Worm (Caenorhabditis elegans) whole organism, midembryonic: Measurements from ENCODE around the gene ins-17.

ENCODE experiments used
- T22C8.4 ChIP-seq: fragments of 200-800 bp; sonication (Bioruptor generic); IDR thresholded peaks from 2 replicates; pipeline ENCODE4 v1.3.6; 2022; ENCODE audit warnings: missing genetic modification characterization, missing compliant biosample characterization
- cog-1 ChIP-seq: sonication (generic microtip); optimal IDR thresholded peaks from 2 replicates; lab custom pipeline; 2016; ENCODE audit warnings: missing genetic modification characterization, missing compliant biosample characterization
- flt-1 ChIP-seq: fragments of 200-800 bp; sonication (Bioruptor generic); IDR thresholded peaks from 2 replicates; pipeline ENCODE4 v1.3.6; 2022; ENCODE audit warnings: missing genetic modification characterization, missing compliant biosample characterization
- klf-2 ChIP-seq: fragments of 200-800 bp; sonication (Bioruptor generic); conservative IDR thresholded peaks from 2 replicates; pipeline ENCODE4 v1.3.6; 2022; ENCODE audit warnings: missing genetic modification reagents, missing genetic modification characterization, missing compliant biosample characterization
- med-1 ChIP-seq: sonication (generic microtip); optimal IDR thresholded peaks from 2 replicates; lab custom pipeline; 2017; ENCODE audit warnings: missing genetic modification characterization, mild to moderate bottlenecking, missing compliant biosample characterization, antibody characterized with exemption, missing genetic modification reagents; ENCODE audit not compliant: insufficient read depth
- ref-1 ChIP-seq: fragments of 200-800 bp; sonication (Bioruptor generic); conservative IDR thresholded peaks from 2 replicates; pipeline ENCODE4 v1.3.6; 2022; ENCODE audit warnings: missing genetic modification reagents, missing genetic modification characterization, missing compliant biosample characterization
- tab-1 ChIP-seq: fragments of 200-800 bp; sonication (Bioruptor generic); IDR thresholded peaks from 2 replicates; pipeline ENCODE4 v1.3.6; 2022; ENCODE audit warnings: missing genetic modification characterization, missing compliant biosample characterization
- ztf-23 ChIP-seq: fragments of 200-800 bp; sonication (Bioruptor generic); IDR thresholded peaks from 2 replicates; pipeline ENCODE4 v1.3.6; 2022; ENCODE audit warnings: missing genetic modification reagents, missing genetic modification characterization, missing compliant biosample characterization
- ztf-29 ChIP-seq: fragments of 200-800 bp; sonication (Bioruptor generic); IDR thresholded peaks from 2 replicates; pipeline ENCODE4 v1.3.6; 2022; ENCODE audit warnings: missing genetic modification reagents, missing genetic modification characterization, missing compliant biosample characterization

Gene ins-17

ce11 chrIII:4461337-4461736, 16.0 kb downstream of the ins-17 start:
- TF ChIP-seq T22C8.4 (GFP tag; lab: Robert Waterston, UW) = no peak
- no peak for TF ChIP-seq ztf-23 (GFP tag; lab: Robert Waterston, UW)
- no peak for TF ChIP-seq ztf-29 (GFP tag; lab: Robert Waterston, UW)
- no peak for TF ChIP-seq cog-1
- TF ChIP-seq tab-1 (GFP tag; lab: Robert Waterston, UW) = no peak
- TF ChIP-seq ref-1 (GFP tag; lab: Robert Waterston, UW) = no peak
- TF ChIP-seq klf-2 (GFP tag; lab: Robert Waterston, UW) = no peak
- no peak for TF ChIP-seq flt-1 (GFP tag; lab: Robert Waterston, UW)
- TF ChIP-seq med-1 (GFP tag; lab: Kevin White, UChicago) = no peak

ce11 chrIII:4460242-4460641, 17.1 kb downstream of the ins-17 start:
- no peak for TF ChIP-seq klf-2 (GFP tag; lab: Robert Waterston, UW)
- 0 out of 2 replicates have a peak, but pooled peaks have one; percentile 36 for TF ChIP-seq tab-1 (GFP tag; lab: Robert Waterston, UW)
- TF ChIP-seq med-1 (GFP tag; lab: Kevin White, UChicago) = no peak
- no peak for TF ChIP-seq ztf-23 (GFP tag; lab: Robert Waterston, UW)
- TF ChIP-seq ztf-29 (GFP tag; lab: Robert Waterston, UW) = no peak
- no peak for TF ChIP-seq flt-1 (GFP tag; lab: Robert Waterston, UW)
- TF ChIP-seq cog-1 = no peak
- no peak for TF ChIP-seq ref-1 (GFP tag; lab: Robert Waterston, UW)

- no peak for TF ChIP-seq T22C8.4 (GFP tag; lab: Robert Waterston, UW)
- TF ChIP-seq tab-1 (GFP tag; lab: Robert Waterston, UW) = no peak
- no peak for TF ChIP-seq ztf-23 (GFP tag; lab: Robert Waterston, UW)
- no peak for TF ChIP-seq klf-2 (GFP tag; lab: Robert Waterston, UW)
- TF ChIP-seq flt-1 (GFP tag; lab: Robert Waterston, UW) = no peak
- no peak for TF ChIP-seq med-1 (GFP tag; lab: Kevin White, UChicago)
- TF ChIP-seq ztf-29 (GFP tag; lab: Robert Waterston, UW) = no peak
Observed at ce11 chrIII:4456579-4456978, 20.8 kb downstream of the ins-17 start.

ce11 chrIII:4454919-4455318, 22.5 kb downstream of the ins-17 start:
- TF ChIP-seq tab-1 (GFP tag; lab: Robert Waterston, UW) (no peak), cog-1 (no peak), ztf-23 (GFP tag; lab: Robert Waterston, UW) (no peak), klf-2 (GFP tag; lab: Robert Waterston, UW) (no peak), flt-1 (GFP tag; lab: Robert Waterston, UW) (no peak), ztf-29 (GFP tag; lab: Robert Waterston, UW) (no peak), med-1 (GFP tag; lab: Kevin White, UChicago) (no peak), T22C8.4 (GFP tag; lab: Robert Waterston, UW) (no peak), ref-1 (GFP tag; lab: Robert Waterston, UW) (no peak)

- TF ChIP-seq T22C8.4 (GFP tag; lab: Robert Waterston, UW) (no peak), ref-1 (GFP tag; lab: Robert Waterston, UW) (no peak), flt-1 (GFP tag; lab: Robert Waterston, UW) (no peak), tab-1 (GFP tag; lab: Robert Waterston, UW) (no peak), ztf-29 (GFP tag; lab: Robert Waterston, UW) (no peak), ztf-23 (GFP tag; lab: Robert Waterston, UW) (no peak), klf-2 (GFP tag; lab: Robert Waterston, UW) (no peak), med-1 (GFP tag; lab: Kevin White, UChicago) (no peak), cog-1 (no peak)
Observed at ce11 chrIII:4453768-4454167, 23.6 kb downstream of the ins-17 start.

ce11 chrIII:4453301-4453700, 24.1 kb downstream of the ins-17 start:
- no peak for TF ChIP-seq med-1 (GFP tag; lab: Kevin White, UChicago)
- TF ChIP-seq ztf-29 (GFP tag; lab: Robert Waterston, UW) = no peak
- no peak for TF ChIP-seq flt-1 (GFP tag; lab: Robert Waterston, UW)
- no peak for TF ChIP-seq klf-2 (GFP tag; lab: Robert Waterston, UW)
- no peak for TF ChIP-seq tab-1 (GFP tag; lab: Robert Waterston, UW)
- TF ChIP-seq ztf-23 (GFP tag; lab: Robert Waterston, UW) = no peak
- no peak for TF ChIP-seq T22C8.4 (GFP tag; lab: Robert Waterston, UW)
- no peak for TF ChIP-seq ref-1 (GFP tag; lab: Robert Waterston, UW)
- TF ChIP-seq cog-1 = no peak

- TF ChIP-seq flt-1 (GFP tag; lab: Robert Waterston, UW) (no peak), ref-1 (GFP tag; lab: Robert Waterston, UW) (no peak), tab-1 (GFP tag; lab: Robert Waterston, UW) (no peak), T22C8.4 (GFP tag; lab: Robert Waterston, UW) (no peak), med-1 (GFP tag; lab: Kevin White, UChicago) (no peak), klf-2 (GFP tag; lab: Robert Waterston, UW) (no peak), ztf-29 (GFP tag; lab: Robert Waterston, UW) (no peak), cog-1 (no peak), ztf-23 (GFP tag; lab: Robert Waterston, UW) (no peak)
Observed at ce11 chrIII:4452749-4453148, 24.6 kb downstream of the ins-17 start.

- TF ChIP-seq cog-1 = no peak
- TF ChIP-seq ztf-29 (GFP tag; lab: Robert Waterston, UW) = no peak
- TF ChIP-seq ztf-23 (GFP tag; lab: Robert Waterston, UW) = 0 out of 2 replicates have a peak, but pooled peaks have one; percentile 5
- peak; percentile 49; the same call in 1 of the 2 replicates for TF ChIP-seq tab-1 (GFP tag; lab: Robert Waterston, UW)
- TF ChIP-seq ref-1 (GFP tag; lab: Robert Waterston, UW) = no peak
- TF ChIP-seq flt-1 (GFP tag; lab: Robert Waterston, UW) = 0 out of 2 replicates have a peak, but pooled peaks have one; percentile 13
- TF ChIP-seq med-1 (GFP tag; lab: Kevin White, UChicago) = no peak
- no peak for TF ChIP-seq T22C8.4 (GFP tag; lab: Robert Waterston, UW)
- TF ChIP-seq klf-2 (GFP tag; lab: Robert Waterston, UW) = no peak
Observed at ce11 chrIII:4450773-4451423, 26.5 kb downstream of the ins-17 start.
